Fruit fly (Drosophila melanogaster) whole organism, prepupa: ENCODE results near the gene Smr.
A peak's percentile ranks its signal among the peaks of the same experiment; 100 is the strongest.

Experiments
- Blimp-1 ChIP-seq: fragments of 200-800 bp; sonication (Bioruptor generic); optimal IDR thresholded peaks from 3 replicates; lab custom pipeline; 2017; ENCODE audit warnings: missing biosample characterization, missing genetic modification characterization, mild to moderate bottlenecking, moderate library complexity, missing genetic modification reagents
- CG10631 ChIP-seq: fragments of 200-800 bp; sonication (Bioruptor generic); optimal IDR thresholded peaks from 2 replicates; lab custom pipeline; 2016; ENCODE audit warnings: missing biosample characterization, missing genetic modification characterization
- CG10669 ChIP-seq: fragments of 200-800 bp; sonication (Bioruptor generic); optimal IDR thresholded peaks from 3 replicates; lab custom pipeline; 2018; ENCODE audit warnings: missing biosample characterization, mild to moderate bottlenecking, missing genetic modification characterization, moderate library complexity
- CG11294 ChIP-seq: fragments of 200-800 bp; sonication (Bioruptor generic); IDR thresholded peaks from 2 replicates; pipeline ENCODE4 v1.3.6; 2022; ENCODE audit warnings: missing biosample characterization, missing genetic modification characterization
- CG11902 ChIP-seq: fragments of 200-800 bp; sonication (Bioruptor generic); optimal IDR thresholded peaks from 3 replicates; lab custom pipeline; 2016; ENCODE audit warnings: missing biosample characterization, missing genetic modification characterization
- CG1621 ChIP-seq: fragments of 200-800 bp; sonication (Bioruptor generic); optimal IDR thresholded peaks from 3 replicates; lab custom pipeline; 2018; ENCODE audit warnings: missing biosample characterization, mild to moderate bottlenecking, missing genetic modification characterization
- CG16779 ChIP-seq: fragments of 200-800 bp; sonication (Bioruptor generic); optimal IDR thresholded peaks from 3 replicates; lab custom pipeline; 2017; ENCODE audit warnings: missing biosample characterization, mild to moderate bottlenecking, missing genetic modification characterization
- CG3032 ChIP-seq: fragments of 200-800 bp; optimal IDR thresholded peaks from 2 replicates; lab custom pipeline; 2019; ENCODE audit warnings: missing biosample characterization, mild to moderate bottlenecking, missing genetic modification characterization, moderate library complexity
- CG31627 ChIP-seq: fragments of 200-800 bp; sonication (Bioruptor generic); optimal IDR thresholded peaks from 3 replicates; lab custom pipeline; 2016; ENCODE audit warnings: missing biosample characterization, missing genetic modification characterization
- CG34406 ChIP-seq: fragments of 200-800 bp; sonication (Bioruptor generic); optimal IDR thresholded peaks from 3 replicates; lab custom pipeline; 2016; ENCODE audit warnings: missing biosample characterization, missing genetic modification characterization
- CG4318 ChIP-seq: fragments of 200-800 bp; sonication (Bioruptor generic); optimal IDR thresholded peaks from 3 replicates; lab custom pipeline; 2017; ENCODE audit warnings: missing biosample characterization, mild to moderate bottlenecking, missing genetic modification characterization
- CG6163 ChIP-seq: fragments of 200-800 bp; sonication (Bioruptor generic); IDR thresholded peaks from 3 replicates; pipeline ENCODE4 v1.3.6; 2022; ENCODE audit warnings: missing biosample characterization, missing genetic modification characterization
- CG6276 ChIP-seq: fragments of 200-800 bp; sonication (Bioruptor generic); optimal IDR thresholded peaks from 2 replicates; lab custom pipeline; 2017; ENCODE audit warnings: missing biosample characterization, mild to moderate bottlenecking, missing genetic modification characterization
- CG6792 ChIP-seq: fragments of 200-800 bp; sonication (Bioruptor generic); optimal IDR thresholded peaks from 3 replicates; lab custom pipeline; 2016; ENCODE audit warnings: missing biosample characterization, missing genetic modification characterization
- CG6854 ChIP-seq: fragments of 200-800 bp; sonication (Bioruptor generic); optimal IDR thresholded peaks from 2 replicates; lab custom pipeline; 2017; ENCODE audit warnings: missing biosample characterization, mild to moderate bottlenecking, missing genetic modification characterization
- CG7368 ChIP-seq: fragments of 200-800 bp; sonication (Bioruptor generic); optimal IDR thresholded peaks from 3 replicates; lab custom pipeline; 2016; ENCODE audit warnings: missing biosample characterization, missing genetic modification characterization
- CG8319 ChIP-seq: fragments of 200-800 bp; sonication (Bioruptor generic); optimal IDR thresholded peaks from 3 replicates; lab custom pipeline; 2016; ENCODE audit warnings: missing biosample characterization, missing genetic modification characterization
- CG8632 ChIP-seq: fragments of 200-800 bp; sonication (Bioruptor generic); optimal IDR thresholded peaks from 3 replicates; lab custom pipeline; 2016; ENCODE audit warnings: missing biosample characterization, missing genetic modification characterization
- CG9139 ChIP-seq: fragments of 200-800 bp; sonication (Bioruptor generic); optimal IDR thresholded peaks from 3 replicates; lab custom pipeline; 2017; ENCODE audit warnings: missing biosample characterization, mild to moderate bottlenecking, missing genetic modification characterization
- Eip75B ChIP-seq: fragments of 200-800 bp; sonication (Bioruptor generic); optimal IDR thresholded peaks from 3 replicates; lab custom pipeline; 2016; ENCODE audit warnings: missing biosample characterization, missing genetic modification characterization
- Eip78C ChIP-seq: fragments of 200-800 bp; sonication (Bioruptor generic); peaks from one replicate; lab custom pipeline; 2016; ENCODE audit warnings: missing biosample characterization, missing genetic modification characterization
- Eip93F ChIP-seq: fragments of 200-800 bp; sonication (Bioruptor generic); optimal IDR thresholded peaks from 2 replicates; lab custom pipeline; 2016; ENCODE audit warnings: missing biosample characterization, mild to moderate bottlenecking, missing genetic modification characterization
- Gug ChIP-seq: fragments of 200-800 bp; sonication (Bioruptor generic); IDR thresholded peaks from 2 replicates; pipeline ENCODE4 v1.3.6; 2022; ENCODE audit warnings: missing biosample characterization, missing genetic modification characterization
- Hr38 ChIP-seq: sonication (Bioruptor generic); optimal IDR thresholded peaks from 2 replicates; lab custom pipeline; 2016; ENCODE audit warnings: missing biosample characterization, missing genetic modification characterization
- Hr39 ChIP-seq: fragments of 200-800 bp; sonication (Bioruptor generic); optimal IDR thresholded peaks from 2 replicates; lab custom pipeline; 2016; ENCODE audit warnings: missing biosample characterization, missing genetic modification characterization
- Hr4 ChIP-seq: fragments of 200-800 bp; sonication (Bioruptor generic); optimal IDR thresholded peaks from 3 replicates; lab custom pipeline; 2016; ENCODE audit warnings: missing biosample characterization, missing genetic modification characterization
- Lpt ChIP-seq: fragments of 200-800 bp; sonication (Bioruptor generic); optimal IDR thresholded peaks from 3 replicates; lab custom pipeline; 2016; ENCODE audit warnings: missing biosample characterization, missing genetic modification characterization
- Met ChIP-seq: fragments of 200-800 bp; sonication (Bioruptor generic); optimal IDR thresholded peaks from 3 replicates; lab custom pipeline; 2016; ENCODE audit warnings: missing biosample characterization, missing genetic modification characterization
- OdsH ChIP-seq: fragments of 200-800 bp; sonication (Bioruptor generic); optimal IDR thresholded peaks from 3 replicates; lab custom pipeline; 2016; ENCODE audit warnings: missing biosample characterization, missing genetic modification characterization
- Smox ChIP-seq: fragments of 200-800 bp; sonication (Bioruptor generic); optimal IDR thresholded peaks from 3 replicates; lab custom pipeline; 2016; ENCODE audit warnings: missing biosample characterization, missing genetic modification characterization
- Sox15 ChIP-seq: fragments of 200-800 bp; sonication (Bioruptor generic); optimal IDR thresholded peaks from 3 replicates; lab custom pipeline; 2016; ENCODE audit warnings: missing biosample characterization, missing genetic modification characterization
- acj6 ChIP-seq: fragments of 200-800 bp; sonication (Bioruptor generic); optimal IDR thresholded peaks from 3 replicates; lab custom pipeline; 2016; ENCODE audit warnings: missing biosample characterization, missing genetic modification characterization
- dac ChIP-seq: fragments of 200-800 bp; sonication (Bioruptor generic); optimal IDR thresholded peaks from 2 replicates; lab custom pipeline; 2017; ENCODE audit warnings: missing biosample characterization, mild to moderate bottlenecking, missing genetic modification characterization
- dsx ChIP-seq: fragments of 200-800 bp; optimal IDR thresholded peaks from 3 replicates; lab custom pipeline; 2019; ENCODE audit warnings: missing biosample characterization, mild to moderate bottlenecking, missing genetic modification characterization, moderate library complexity; ENCODE audit not compliant: poor library complexity, severe bottlenecking
- eg ChIP-seq: fragments of 200-800 bp; sonication (Bioruptor generic); IDR thresholded peaks from 3 replicates; pipeline ENCODE4 v1.3.6; 2022; ENCODE audit warnings: missing biosample characterization, missing genetic modification characterization
- fd59A ChIP-seq: fragments of 200-800 bp; sonication (Bioruptor generic); optimal IDR thresholded peaks from 2 replicates; lab custom pipeline; 2017; ENCODE audit warnings: missing biosample characterization, mild to moderate bottlenecking, missing genetic modification characterization, missing genetic modification reagents
- fd85E ChIP-seq: fragments of 200-800 bp; sonication (Bioruptor generic); optimal IDR thresholded peaks from 3 replicates; lab custom pipeline; 2016; ENCODE audit warnings: missing biosample characterization, missing genetic modification characterization
- fkh ChIP-seq: fragments of 200-800 bp; sonication (Bioruptor generic); optimal IDR thresholded peaks from 3 replicates; lab custom pipeline; 2017; ENCODE audit warnings: missing biosample characterization, mild to moderate bottlenecking, missing genetic modification characterization, moderate library complexity
- net ChIP-seq: fragments of 200-800 bp; sonication (Bioruptor generic); optimal IDR thresholded peaks from 3 replicates; lab custom pipeline; 2016; ENCODE audit warnings: missing biosample characterization, missing genetic modification characterization
- pdm3 ChIP-seq: fragments of 200-800 bp; sonication (Bioruptor generic); optimal IDR thresholded peaks from 3 replicates; lab custom pipeline; 2016; ENCODE audit warnings: missing biosample characterization, missing genetic modification characterization
- salr ChIP-seq, 2 experiments: fragments of 200-800 bp; sonication (Bioruptor generic); optimal IDR thresholded peaks; 3 replicates each; lab custom pipeline; 2016 to 2018; ENCODE audit warnings: missing biosample characterization in 2 of 2, missing genetic modification characterization in 2 of 2, mild to moderate bottlenecking in 1 of 2
- spab ChIP-seq: fragments of 200-800 bp; sonication (Bioruptor generic); optimal IDR thresholded peaks from 2 replicates; lab custom pipeline; 2017; ENCODE audit warnings: missing biosample characterization, mild to moderate bottlenecking, missing genetic modification characterization, missing genetic modification reagents
- ss ChIP-seq, 2 experiments: fragments of 200-800 bp; sonication (Bioruptor generic); optimal IDR thresholded peaks; 2 replicates in 1 of 2; 3 replicates in 1 of 2; lab custom pipeline; 2017 to 2018; ENCODE audit warnings: mild to moderate bottlenecking in 2 of 2, missing biosample characterization in 2 of 2, missing genetic modification characterization in 2 of 2, moderate library complexity in 1 of 2
- svp ChIP-seq: fragments of 200-800 bp; sonication (Bioruptor generic); peaks from one replicate; lab custom pipeline; 2016; ENCODE audit warnings: missing biosample characterization, missing genetic modification characterization
- vri ChIP-seq: fragments of 200-800 bp; sonication (Bioruptor generic); optimal IDR thresholded peaks from 3 replicates; lab custom pipeline; 2016; ENCODE audit warnings: missing biosample characterization, mild to moderate bottlenecking, missing genetic modification characterization

Gene Smr

dm6 chrX:12737057-12737734 lies 5.2 kb downstream of the Smr start (continued):
- TF ChIP-seq CG8632 (GFP tag; lab: Kevin White, UChicago) (peak; percentile 66), CG6276 (peak; percentile 93), acj6 (GFP tag; lab: Kevin White, UChicago) (no peak), salr (GFP tag; optimal IDR thresholded peaks at IDR 0.05; lab: Kevin White, UChicago) (peak; percentile 74 to 88), CG16779 (tag; lab: Kevin White, UChicago) (peak; percentile 86), OdsH (peak; percentile 62), CG6854 (GFP tag; lab: Kevin White, UChicago) (peak; percentile 84), dsx (peak; percentile 84), CG10631 (peak; percentile 33), CG34406 (GFP tag; lab: Kevin White, UChicago) (peak; percentile 62), fd59A (GFP tag; lab: Kevin White, UChicago) (peak; percentile 76), CG10669 (GFP tag; lab: Kevin White, UChicago) (peak; percentile 70), CG6163 (GFP tag; lab: Robert Waterston, UW) (peak; percentile 95), Lpt (peak; percentile 97), Hr39 (GFP tag; lab: Kevin White, UChicago) (peak; percentile 8)
- TF ChIP-seq, all 60 proteins: peak for 51

DNA sequence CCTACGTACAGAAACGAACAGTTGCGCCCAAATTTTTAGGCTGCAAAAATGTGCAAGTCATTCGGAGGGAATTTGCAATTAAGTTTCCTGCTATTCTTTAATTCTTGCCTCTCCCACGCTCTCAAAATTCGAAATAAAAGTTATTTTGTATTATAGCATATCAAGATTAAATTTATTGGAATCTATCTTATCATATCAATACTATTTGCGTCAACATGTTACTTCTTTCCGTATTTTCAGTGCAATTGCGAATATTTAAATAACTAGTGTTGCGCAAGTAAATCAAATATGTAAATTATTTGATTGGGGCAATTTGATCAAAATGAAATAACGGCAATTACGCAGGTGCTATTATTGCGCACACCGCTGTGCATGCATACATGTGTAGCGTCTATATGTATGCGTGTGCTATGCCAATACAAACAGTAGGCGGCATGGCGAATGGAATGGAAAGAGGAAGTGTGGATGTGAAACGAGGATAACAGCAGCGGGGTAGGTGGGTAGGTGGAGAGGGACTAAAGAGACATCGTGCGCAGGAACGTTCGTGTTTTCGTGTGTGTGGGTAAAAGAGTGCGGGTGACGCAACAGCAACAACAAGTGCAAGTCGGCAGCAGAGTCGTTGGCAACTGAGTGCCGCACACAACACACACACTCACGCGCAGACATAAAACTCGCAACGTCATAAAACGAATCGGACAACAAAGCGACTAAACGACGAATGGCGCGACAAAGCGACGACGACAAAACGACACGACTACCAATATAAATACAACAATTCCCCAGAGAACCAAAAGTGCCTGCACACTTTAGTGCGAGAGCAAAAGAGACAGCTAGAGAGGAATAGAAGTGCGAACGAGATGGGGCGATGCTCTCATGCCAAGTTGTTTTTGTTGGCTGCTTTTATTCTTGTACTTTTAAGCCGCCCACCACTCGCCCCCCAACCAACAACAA lies 6.7 kb downstream of the Smr start:
- peak; percentile 77; the same call in 1 of the 2 replicates for TF ChIP-seq CG11294 (GFP tag; lab: Robert Waterston, UW)
- TF ChIP-seq pdm3 = peak; percentile 97
- peak; percentile 95 for TF ChIP-seq CG11902 (GFP tag; lab: Kevin White, UChicago)
- peak; percentile 99 for TF ChIP-seq Eip78C
- peak; percentile 75 for TF ChIP-seq fd85E
- peak; percentile 98 for TF ChIP-seq fd59A (GFP tag; lab: Kevin White, UChicago)
- peak; percentile 96 for TF ChIP-seq CG8632 (GFP tag; lab: Kevin White, UChicago)
- peak; percentile 86 for TF ChIP-seq dac (GFP tag; lab: Kevin White, UChicago)
- TF ChIP-seq CG31627 = peak; percentile 97
- TF ChIP-seq CG6792 (GFP tag; lab: Kevin White, UChicago) = peak; percentile 96
- peak; percentile 81 for TF ChIP-seq CG6276
- TF ChIP-seq CG10669 (GFP tag; lab: Kevin White, UChicago) = peak; percentile 96
- peak; percentile 86 for TF ChIP-seq CG16779 (tag; lab: Kevin White, UChicago)
- TF ChIP-seq ss (GFP tag; optimal IDR thresholded peaks at IDR 0.05; lab: Kevin White, UChicago) = peak; percentile 82 to 95
- TF ChIP-seq eg (GFP tag; lab: Robert Waterston, UW) = peak; percentile 59
- peak; percentile 90 for TF ChIP-seq Eip93F (GFP tag; lab: Kevin White, UChicago)
- TF ChIP-seq acj6 (GFP tag; lab: Kevin White, UChicago) = peak; percentile 96
- TF ChIP-seq Smox (GFP tag; lab: Kevin White, UChicago) = peak; percentile 95
- peak; percentile 77 for TF ChIP-seq fkh
- TF ChIP-seq Lpt = peak; percentile 58
- TF ChIP-seq Sox15 (GFP tag; lab: Kevin White, UChicago) = peak; percentile 97
- no peak for TF ChIP-seq Hr38 (GFP tag; lab: Kevin White, UChicago)
- peak; percentile 89 for TF ChIP-seq net
- peak; percentile 55 for TF ChIP-seq CG1621 (tag; lab: Kevin White, UChicago)
- TF ChIP-seq CG3032 (tag; lab: Kevin White, UChicago) = peak; percentile 94
- peak; percentile 85 for TF ChIP-seq CG7368 (GFP tag; lab: Kevin White, UChicago)
- peak; percentile 98 for TF ChIP-seq vri
- TF ChIP-seq salr (GFP tag; optimal IDR thresholded peaks at IDR 0.05; lab: Kevin White, UChicago) = peak; percentile 79 to 95
- TF ChIP-seq Gug (GFP tag; lab: Robert Waterston, UW) = peak; percentile 51
- TF ChIP-seq CG34406 (GFP tag; lab: Kevin White, UChicago) = peak; percentile 95
- TF ChIP-seq Met (GFP tag; lab: Kevin White, UChicago) = peak; percentile 97
- TF ChIP-seq CG4318 (GFP tag; lab: Kevin White, UChicago) = peak; percentile 95
- TF ChIP-seq Eip75B (GFP tag; lab: Kevin White, UChicago) = peak; percentile 95
- TF ChIP-seq spab = peak; percentile 91
- TF ChIP-seq CG10631 = peak; percentile 96
- peak; percentile 96 for TF ChIP-seq svp (GFP tag; lab: Kevin White, UChicago)
- peak; percentile 90 for TF ChIP-seq CG8319 (GFP tag; lab: Kevin White, UChicago)
- peak; percentile 93 for TF ChIP-seq Hr4 (GFP tag; lab: Kevin White, UChicago)
- TF ChIP-seq Blimp-1 (GFP tag; lab: Kevin White, UChicago) = peak; percentile 85
- peak; percentile 54 for TF ChIP-seq CG9139 (GFP tag; lab: Kevin White, UChicago)
